Fruit fly (Drosophila melanogaster) S2 (cell line): ENCODE data around the gene sima.

Experiments used
- CG8478 ChIP-seq: fragments of >200 bp; optimal IDR thresholded peaks from 2 replicates; lab custom pipeline; 2018
- CTCF ChIP-seq, 2 experiments: fragments of >200 bp; optimal IDR thresholded peaks; 2 replicates each; lab custom pipeline; 2018

Gene sima

dm6 chr3R:30170671-30171667, 112.9 kb downstream of the sima start, which contains the start of gene Rsod:
TSS of gene Rsod (minus strand) at chr3R:30171207.
- TF ChIP-seq CG8478 (no peak), CTCF (optimal IDR thresholded peaks at IDR 0.05; lab: Kevin White, UChicago) (no peak)
